Worm (Caenorhabditis elegans) whole organism, L3 larva: Measurements from ENCODE around the gene R05G6.4.

Experiments used
- aly-2 ChIP-seq: fragments of 150-350 bp; optimal IDR thresholded peaks from 2 replicates; lab custom pipeline; 2014; ENCODE audit warnings: missing biosample characterization, missing genetic modification characterization
- ama-1 ChIP-seq: fragments of 150-350 bp; optimal IDR thresholded peaks from 2 replicates; lab custom pipeline; 2018
- ceh-82 ChIP-seq: fragments of 150-350 bp; optimal IDR thresholded peaks from 2 replicates; lab custom pipeline; 2014; ENCODE audit warnings: missing biosample characterization, missing genetic modification characterization
- elt-1 ChIP-seq: fragments of 150-350 bp; optimal IDR thresholded peaks from 2 replicates; lab custom pipeline; 2014; ENCODE audit warnings: missing biosample characterization, missing genetic modification characterization
- elt-3 ChIP-seq, 3 experiments: fragments of 150-350 bp in 1 of 3; sonication (generic microtip) in 2 of 3; optimal IDR thresholded peaks; 2 replicates in 2 of 3; 4 replicates in 1 of 3; lab custom pipeline; 2014 to 2017; ENCODE audit warnings: missing biosample characterization in 3 of 3, missing genetic modification characterization in 3 of 3
- fkh-10 ChIP-seq: sonication (generic microtip); optimal IDR thresholded peaks from 2 replicates; lab custom pipeline; 2017; ENCODE audit warnings: missing biosample characterization, missing genetic modification reagents, missing genetic modification characterization
- nhr-12 ChIP-seq: fragments of 150-350 bp; optimal IDR thresholded peaks from 2 replicates; lab custom pipeline; 2014; ENCODE audit warnings: missing biosample characterization, missing genetic modification characterization
- nhr-67 ChIP-seq: fragments of 150-350 bp; optimal IDR thresholded peaks from 2 replicates; lab custom pipeline; 2014; ENCODE audit warnings: missing biosample characterization, missing genetic modification characterization
- pha-4 ChIP-seq: fragments of 150-350 bp; optimal IDR thresholded peaks from 2 replicates; lab custom pipeline; 2014; ENCODE audit warnings: missing biosample characterization, missing genetic modification reagents, missing genetic modification characterization
- sea-2 ChIP-seq: fragments of 150-350 bp; sonication (generic microtip); optimal IDR thresholded peaks from 4 replicates; lab custom pipeline; 2014; ENCODE audit warnings: missing biosample characterization, missing genetic modification reagents, missing genetic modification characterization
- unc-39 ChIP-seq: sonication (generic microtip); optimal IDR thresholded peaks from 4 replicates; lab custom pipeline; 2017; ENCODE audit warnings: missing biosample characterization, missing genetic modification characterization
- zag-1 ChIP-seq: fragments of 150-350 bp; optimal IDR thresholded peaks from 2 replicates; lab custom pipeline; 2014; ENCODE audit warnings: missing biosample characterization, missing genetic modification characterization

ce11 chrIV:7507305-7507704, 5.7 kb upstream of the R05G6.4 start:
- TF ChIP-seq nhr-67 (tag; lab: Kevin White, UChicago) (no peak), fkh-10 (no peak), aly-2 (tag; lab: Kevin White, UChicago) (no peak), elt-1 (tag; lab: Kevin White, UChicago) (no peak), ceh-82 (no peak), sea-2 (GFP tag; lab: Kevin White, UChicago) (no peak), nhr-12 (tag; lab: Kevin White, UChicago) (no peak), unc-39 (tag; lab: Kevin White, UChicago) (no peak), zag-1 (no peak), elt-3 (tag; optimal IDR thresholded peaks at IDR 0.05; lab: Kevin White, UChicago) (no peak), pha-4 (tag; lab: Kevin White, UChicago) (peak; percentile 66), ama-1 (lab: Kevin White, UChicago) (peak; percentile 83)
